Worm (Caenorhabditis elegans) whole organism, mixed stage, embryonic: Measurements from ENCODE around the gene dhs-11.
A peak's percentile ranks its signal among the peaks of the same experiment; 100 is the strongest.

Experiments
- M03D4.4 ChIP-seq: sonication (generic microtip); optimal IDR thresholded peaks from 2 replicates; lab custom pipeline; 2017; ENCODE audit warnings: mild to moderate bottlenecking, missing genetic modification characterization, missing compliant biosample characterization
- bed-3 ChIP-seq: fragments of 200-800 bp; sonication (Bioruptor generic); optimal IDR thresholded peaks from 3 replicates; lab custom pipeline; 2018; ENCODE audit warnings: mild to moderate bottlenecking, missing genetic modification characterization, moderate library complexity, missing compliant biosample characterization
- ceh-39 ChIP-seq: fragments of 150-350 bp; optimal IDR thresholded peaks from 2 replicates; lab custom pipeline; 2014; ENCODE audit warnings: missing biosample characterization, missing genetic modification characterization
- ceh-43 ChIP-seq: fragments of 200-800 bp; sonication (Bioruptor generic); optimal IDR thresholded peaks from 2 replicates; lab custom pipeline; 2018; ENCODE audit warnings: mild to moderate bottlenecking, missing genetic modification characterization, moderate library complexity, missing compliant biosample characterization
- ces-1 ChIP-seq: fragments of 150-350 bp; optimal IDR thresholded peaks from 2 replicates; lab custom pipeline; 2014; ENCODE audit warnings: missing biosample characterization, missing genetic modification reagents, missing genetic modification characterization
- drap-1 ChIP-seq: fragments of 200-800 bp; sonication (Bioruptor generic); optimal IDR thresholded peaks from 3 replicates; lab custom pipeline; 2018; ENCODE audit warnings: mild to moderate bottlenecking, missing genetic modification characterization, missing compliant biosample characterization
- elt-1 ChIP-seq: sonication (generic microtip); optimal IDR thresholded peaks from 2 replicates; lab custom pipeline; 2017; ENCODE audit warnings: missing genetic modification characterization, mild to moderate bottlenecking, missing compliant biosample characterization, antibody characterized with exemption, moderate library complexity, borderline replicate concordance; ENCODE audit not compliant: insufficient read depth
- flh-1 ChIP-seq: fragments of 200-800 bp; sonication (Bioruptor generic); optimal IDR thresholded peaks from 2 replicates; lab custom pipeline; 2018; ENCODE audit warnings: mild to moderate bottlenecking, missing genetic modification characterization, moderate library complexity, missing compliant biosample characterization
- ham-2 ChIP-seq: fragments of 200-800 bp; sonication (Bioruptor generic); optimal IDR thresholded peaks from 2 replicates; lab custom pipeline; 2018; ENCODE audit warnings: mild to moderate bottlenecking, missing genetic modification characterization, missing compliant biosample characterization
- hlh-1 ChIP-seq: fragments of 150-350 bp; optimal IDR thresholded peaks from 2 replicates; lab custom pipeline; 2014; ENCODE audit warnings: missing biosample characterization, missing genetic modification reagents, missing genetic modification characterization
- lin-13 ChIP-seq: fragments of 150-350 bp; optimal IDR thresholded peaks from 2 replicates; lab custom pipeline; 2014; ENCODE audit warnings: missing biosample characterization, missing genetic modification characterization
- lin-32 ChIP-seq: fragments of 200-800 bp; sonication (Bioruptor generic); optimal IDR thresholded peaks from 2 replicates; lab custom pipeline; 2018; ENCODE audit warnings: mild to moderate bottlenecking, missing genetic modification characterization, missing compliant biosample characterization
- lsy-2 ChIP-seq: fragments of 150-350 bp; optimal IDR thresholded peaks from 2 replicates; lab custom pipeline; 2014; ENCODE audit warnings: missing biosample characterization, missing genetic modification characterization
- mab-5 ChIP-seq: fragments of 150-350 bp; optimal IDR thresholded peaks from 2 replicates; lab custom pipeline; 2014; ENCODE audit warnings: missing biosample characterization, missing genetic modification characterization
- mls-2 ChIP-seq: sonication (generic microtip); optimal IDR thresholded peaks from 2 replicates; lab custom pipeline; 2016; ENCODE audit warnings: mild to moderate bottlenecking, missing genetic modification characterization, moderate library complexity, missing compliant biosample characterization
- nhr-12 ChIP-seq: fragments of 150-350 bp; optimal IDR thresholded peaks from 2 replicates; lab custom pipeline; 2014; ENCODE audit warnings: missing biosample characterization, missing genetic modification characterization
- nhr-2 ChIP-seq: fragments of 150-350 bp; optimal IDR thresholded peaks from 2 replicates; lab custom pipeline; 2014; ENCODE audit warnings: missing biosample characterization, missing genetic modification characterization
- nhr-237 ChIP-seq: fragments of 150-350 bp; optimal IDR thresholded peaks from 2 replicates; lab custom pipeline; 2014; ENCODE audit warnings: missing biosample characterization, missing genetic modification characterization
- nhr-28 ChIP-seq: fragments of 150-350 bp; optimal IDR thresholded peaks from 2 replicates; lab custom pipeline; 2014; ENCODE audit warnings: missing biosample characterization, missing genetic modification characterization
- nhr-76 ChIP-seq: sonication (generic microtip); optimal IDR thresholded peaks from 2 replicates; lab custom pipeline; 2017; ENCODE audit warnings: missing biosample characterization, missing genetic modification characterization
- pha-4 ChIP-seq: fragments of 150-350 bp; optimal IDR thresholded peaks from 2 replicates; lab custom pipeline; 2018; ENCODE audit warnings: missing biosample characterization, missing genetic modification reagents, missing genetic modification characterization
- snpc-4 ChIP-seq: fragments of 150-350 bp; optimal IDR thresholded peaks from 2 replicates; lab custom pipeline; 2014; ENCODE audit warnings: missing biosample characterization, missing genetic modification characterization
- sptf-1 ChIP-seq: sonication (generic microtip); optimal IDR thresholded peaks from 2 replicates; lab custom pipeline; 2017; ENCODE audit warnings: mild to moderate bottlenecking, missing genetic modification characterization, moderate library complexity, missing compliant biosample characterization
- tbx-8 ChIP-seq: fragments of 200-800 bp; sonication (Bioruptor generic); optimal IDR thresholded peaks from 2 replicates; lab custom pipeline; 2018; ENCODE audit warnings: mild to moderate bottlenecking, missing genetic modification characterization, moderate library complexity, missing compliant biosample characterization
- unc-120 ChIP-seq: sonication (generic microtip); optimal IDR thresholded peaks from 2 replicates; lab custom pipeline; 2017; ENCODE audit warnings: missing genetic modification characterization, missing compliant biosample characterization; ENCODE audit not compliant: poor library complexity, severe bottlenecking
- unc-39 ChIP-seq: fragments of 150-350 bp; optimal IDR thresholded peaks from 2 replicates; lab custom pipeline; 2014; ENCODE audit warnings: missing biosample characterization, missing genetic modification characterization
- unc-62 ChIP-seq: fragments of 150-350 bp; optimal IDR thresholded peaks from 2 replicates; lab custom pipeline; 2014; ENCODE audit warnings: missing biosample characterization, missing genetic modification reagents, missing genetic modification characterization
- zip-8 ChIP-seq: fragments of 150-350 bp; optimal IDR thresholded peaks from 2 replicates; lab custom pipeline; 2014; ENCODE audit warnings: missing biosample characterization, missing genetic modification characterization

Gene dhs-11

ce11 chrIII:10633403-10633674, 9.3 kb downstream of the dhs-11 start, which contains the start of gene Y39A1A.9:
Gene Y39A1A.9, minus strand, starts transcription at chrIII:10633501.
- TF ChIP-seq nhr-2 (tag; lab: Kevin White, UChicago) (no peak), unc-39 (tag; lab: Kevin White, UChicago) (no peak), ham-2 (GFP tag; lab: Kevin White, UChicago) (no peak), nhr-12 (no peak), ces-1 (no peak), sptf-1 (tag; lab: Kevin White, UChicago) (no peak), mab-5 (tag; lab: Kevin White, UChicago) (no peak)

ce11 chrIII:10632590-10633402, 9.9 kb downstream of the dhs-11 start, which contains the start of gene Y39A1A.10:
Gene Y39A1A.10, plus strand, starts transcription at chrIII:10632728.
- peak; percentile 25 for TF ChIP-seq mls-2
- no peak for TF ChIP-seq hlh-1 (tag; lab: Kevin White, UChicago)
- no peak for TF ChIP-seq tbx-8 (GFP tag; lab: Kevin White, UChicago)
- peak; percentile 25 for TF ChIP-seq sptf-1 (tag; lab: Kevin White, UChicago)
- no peak for TF ChIP-seq drap-1 (GFP tag; lab: Kevin White, UChicago)
- no peak for TF ChIP-seq lin-32 (GFP tag; lab: Kevin White, UChicago)
- TF ChIP-seq, all 35 proteins: peak for 2

DNA sequence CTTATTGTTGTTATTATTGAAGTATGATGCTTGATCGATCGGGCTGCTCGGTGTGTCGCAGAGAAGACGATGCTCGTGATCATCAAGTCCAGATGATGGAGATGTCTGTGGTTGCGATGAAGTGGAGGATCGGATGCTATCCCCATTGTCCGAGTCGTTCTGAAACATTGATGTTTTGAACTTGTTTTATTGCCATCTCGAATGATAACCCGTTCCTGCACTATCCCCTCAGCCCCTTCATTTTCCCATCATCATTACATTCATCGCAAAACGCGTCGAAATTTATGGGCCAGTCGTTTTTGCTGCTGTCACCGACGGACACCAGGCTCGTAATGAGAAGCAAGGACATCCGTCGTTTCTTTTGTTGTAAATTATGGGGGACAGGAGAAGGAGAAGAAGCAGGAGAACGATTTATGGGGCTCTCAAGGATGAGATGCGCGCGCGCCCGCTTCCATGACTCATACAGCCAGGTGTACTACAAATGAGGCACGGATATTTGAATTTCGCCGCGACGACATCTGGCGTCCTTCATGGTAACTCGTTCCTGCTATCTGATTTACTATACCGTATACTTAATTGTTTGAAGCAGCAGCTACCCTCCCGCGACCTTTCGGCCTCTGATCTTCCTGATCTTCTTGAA, 10.7 kb downstream of the dhs-11 start:
- no peak for TF ChIP-seq ham-2 (GFP tag; lab: Kevin White, UChicago)
- TF ChIP-seq unc-120 (tag; lab: Kevin White, UChicago): no peak
- no peak for TF ChIP-seq nhr-237 (tag; lab: Kevin White, UChicago)
- TF ChIP-seq lsy-2 (tag; lab: Kevin White, UChicago): no peak
- no peak for TF ChIP-seq elt-1
- TF ChIP-seq flh-1 (GFP tag; lab: Kevin White, UChicago): no peak
- TF ChIP-seq ces-1: no peak
- TF ChIP-seq ceh-39 (tag; lab: Kevin White, UChicago): no peak

ce11 chrIII:10629795-10630194, 12.9 kb downstream of the dhs-11 start:
- TF ChIP-seq bed-3 (GFP tag; lab: Kevin White, UChicago) (no peak), ceh-43 (GFP tag; lab: Kevin White, UChicago) (no peak), pha-4 (no peak), nhr-28 (tag; lab: Kevin White, UChicago) (no peak), sptf-1 (tag; lab: Kevin White, UChicago) (no peak)

ce11 chrIII:10629043-10629442, 13.6 kb downstream of the dhs-11 start, which contains the start of gene swt-4:
Gene swt-4, minus strand, starts transcription at chrIII:10629143.
- TF ChIP-seq zip-8 (tag; lab: Kevin White, UChicago) (no peak), sptf-1 (tag; lab: Kevin White, UChicago) (no peak), flh-1 (GFP tag; lab: Kevin White, UChicago) (no peak), lin-32 (GFP tag; lab: Kevin White, UChicago) (no peak), pha-4 (no peak), tbx-8 (GFP tag; lab: Kevin White, UChicago) (no peak), lin-13 (tag; lab: Kevin White, UChicago) (no peak), M03D4.4 (tag; lab: Kevin White, UChicago) (no peak), unc-39 (tag; lab: Kevin White, UChicago) (no peak), nhr-237 (tag; lab: Kevin White, UChicago) (no peak), snpc-4 (no peak), unc-62 (GFP tag; lab: Kevin White, UChicago) (no peak), unc-120 (tag; lab: Kevin White, UChicago) (no peak), nhr-76 (tag; lab: Kevin White, UChicago) (no peak), ceh-39 (tag; lab: Kevin White, UChicago) (no peak), drap-1 (GFP tag; lab: Kevin White, UChicago) (no peak), hlh-1 (tag; lab: Kevin White, UChicago) (no peak)
